Worm (Caenorhabditis elegans): ENCODE measurements around the gene oct-2.

The oct-2 gene

DNA sequence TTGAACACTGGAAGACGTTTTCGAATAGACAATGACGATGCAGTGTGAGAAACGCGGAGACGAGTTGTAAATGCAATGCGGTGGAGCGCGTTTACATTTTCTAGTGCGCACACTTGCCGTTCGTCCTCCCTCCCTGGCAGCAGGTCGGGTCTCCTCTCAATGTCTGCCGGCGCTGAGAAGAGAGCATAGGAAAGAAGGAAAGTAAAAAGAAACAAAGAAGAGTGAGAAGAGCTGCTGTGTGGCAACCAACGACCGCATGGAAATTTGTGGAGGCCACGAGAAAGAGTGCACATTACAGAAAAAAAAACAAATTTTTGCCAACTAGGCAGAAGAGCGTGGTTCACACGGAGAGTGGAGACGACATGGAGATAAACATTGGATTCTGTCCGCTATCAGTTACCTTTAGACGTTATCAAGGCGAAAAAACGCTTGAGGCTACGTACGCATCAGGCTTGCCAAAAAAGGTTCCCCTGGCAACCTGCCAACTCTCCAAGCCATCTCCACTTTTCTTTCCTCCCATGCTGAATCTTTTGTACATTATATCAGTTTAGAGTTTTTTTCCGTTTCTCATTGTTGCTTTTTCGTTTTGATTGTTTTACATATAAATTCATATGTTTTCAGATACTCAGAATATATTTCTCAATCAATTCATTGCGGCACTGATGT lies 46.5 kb upstream of the oct-2 start, which contains the start of the genes snrp-40.1 and F08G12.3 (continued):
- no peak for TF ChIP-seq bed-1 (GFP tag; IDR thresholded peaks at IDR 0.05)
- peak; percentile 91 for TF ChIP-seq mcd-1 (GFP tag; IDR thresholded peaks at IDR 0.05)
- no peak for TF ChIP-seq K11D2.4 (GFP tag; IDR thresholded peaks at IDR 0.05)
- 0 out of 2 replicates have a peak, but pooled peaks have one; percentile 57 for TF ChIP-seq nfyb-1 (GFP tag; IDR thresholded peaks at IDR 0.05)
- peak; percentile 98 for TF ChIP-seq zfh-2 (GFP tag; conservative IDR thresholded peaks at IDR 0.05)
- peak; percentile 60 for TF ChIP-seq ztf-18 (tag; optimal IDR thresholded peaks at IDR 0.05)
- TF ChIP-seq F33H1.4 (GFP tag; IDR thresholded peaks at IDR 0.05) = no peak
- TF ChIP-seq attf-3 (GFP tag; conservative IDR thresholded peaks at IDR 0.05) = no peak
- no peak for TF ChIP-seq hrde-1 (tag; optimal IDR thresholded peaks at IDR 0.05; ENCODE audit: borderline replicate concordance)

DNA sequence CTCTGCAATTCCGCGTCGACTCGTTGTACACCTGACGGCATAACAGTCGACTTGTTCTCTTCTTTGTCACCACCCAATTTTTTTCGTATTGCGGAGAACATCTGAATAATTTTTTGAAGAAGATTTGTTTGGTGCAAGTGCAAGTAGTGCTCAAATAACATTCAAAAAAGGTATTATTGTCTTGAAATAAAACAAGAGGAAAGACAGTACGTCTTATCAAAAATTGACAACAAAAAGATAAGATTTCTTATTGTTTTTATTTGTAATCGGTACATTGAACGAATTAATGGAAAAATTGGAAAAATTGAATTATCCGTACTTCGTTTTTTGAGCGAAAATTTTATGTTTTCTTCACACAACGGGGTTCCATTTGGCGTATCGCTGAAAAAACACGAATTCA lies 40.5 kb upstream of the oct-2 start, which contains the start of gene F08G12.1:
Gene F08G12.1 (minus strand): TSS at position 101 of the 400 bp plus-strand sequence.
- TF ChIP-seq sea-2 (GFP tag; IDR thresholded peaks at IDR 0.05) = no peak
- no peak for TF ChIP-seq pha-4 (tag; optimal IDR thresholded peaks at IDR 0.05)
- TF ChIP-seq K12H6.12 (tag; optimal IDR thresholded peaks at IDR 0.05) = no peak
- no peak for TF ChIP-seq ztf-26 (tag; optimal IDR thresholded peaks at IDR 0.05)
- TF ChIP-seq athp-1 (tag; optimal IDR thresholded peaks at IDR 0.05) = no peak
- TF ChIP-seq lin-40 (tag; optimal IDR thresholded peaks at IDR 0.05) = no peak
- TF ChIP-seq ztf-28 (GFP tag; IDR thresholded peaks at IDR 0.05) = no peak
- no peak for TF ChIP-seq lin-26 (GFP tag; IDR thresholded peaks at IDR 0.05)
- TF ChIP-seq Y56A3A.18 (GFP tag; IDR thresholded peaks at IDR 0.05) = no peak
- no peak for TF ChIP-seq lin-35 (GFP tag; optimal IDR thresholded peaks at IDR 0.05)
- no peak for TF ChIP-seq aptf-2 (GFP tag; conservative IDR thresholded peaks at IDR 0.05)
- no peak for TF ChIP-seq hsf-1 (GFP tag; IDR thresholded peaks at IDR 0.05)
- no peak for TF ChIP-seq nfya-1 (tag; optimal IDR thresholded peaks at IDR 0.05; ENCODE audit: borderline replicate concordance, insufficient read depth)
- TF ChIP-seq hmg-20 (GFP tag; IDR thresholded peaks at IDR 0.05) = no peak
- TF ChIP-seq mxl-1 (tag; optimal IDR thresholded peaks at IDR 0.05) = no peak
- TF ChIP-seq snpc-1.1 (tag; optimal IDR thresholded peaks at IDR 0.05; ENCODE audit: insufficient read depth) = no peak
- TF ChIP-seq lin-54 (GFP tag; optimal IDR thresholded peaks at IDR 0.05) = no peak
- no peak for TF ChIP-seq T26A5.8 (tag; optimal IDR thresholded peaks at IDR 0.05)

DNA sequence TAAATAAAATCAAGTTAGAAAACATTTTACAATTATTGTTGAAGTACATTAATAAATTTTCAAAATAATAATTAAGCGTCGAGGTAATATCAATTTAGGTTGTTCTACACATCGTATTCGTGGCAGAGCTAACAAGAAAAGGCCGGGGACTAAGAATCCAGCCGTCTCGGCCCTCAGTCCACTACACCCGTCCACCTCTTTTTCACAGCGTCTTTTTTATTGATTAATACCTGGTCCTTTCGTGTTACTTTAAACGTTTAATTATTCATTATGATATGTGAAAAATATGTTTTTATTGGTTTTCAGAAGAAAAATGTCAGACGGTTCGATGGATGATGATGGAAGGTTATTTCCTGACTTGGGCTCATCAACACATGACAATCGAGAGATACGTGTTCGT lies 39.2 kb upstream of the oct-2 start, which contains the start of gene vhl-1:
Gene vhl-1 (plus strand): TSS at position 301 of the 400 bp plus-strand sequence.
- TF ChIP-seq ccch-3 (GFP tag; optimal IDR thresholded peaks at IDR 0.05) (no peak), die-1 (tag; optimal IDR thresholded peaks at IDR 0.05) (no peak), ztf-28 (GFP tag; IDR thresholded peaks at IDR 0.05) (no peak), rpc-1 (optimal IDR thresholded peaks at IDR 0.05) (no peak), rpc-1 (tag; optimal IDR thresholded peaks at IDR 0.05) (no peak), hlh-12 (tag; optimal IDR thresholded peaks at IDR 0.05) (no peak), ztf-22 (GFP tag; optimal IDR thresholded peaks at IDR 0.05) (no peak), nfya-1 (tag; optimal IDR thresholded peaks at IDR 0.05; ENCODE audit: borderline replicate concordance, insufficient read depth) (no peak), zim-3 (tag; optimal IDR thresholded peaks at IDR 0.05) (no peak), attf-3 (GFP tag; conservative IDR thresholded peaks at IDR 0.05) (no peak), ekl-4 (GFP tag; IDR thresholded peaks at IDR 0.05) (no peak), ztf-25 (GFP tag; IDR thresholded peaks at IDR 0.05) (no peak), snpc-4 (GFP tag; optimal IDR thresholded peaks at IDR 0.05) (no peak), snpc-4 (tag; optimal IDR thresholded peaks at IDR 0.05) (no peak), F33H1.4 (GFP tag; IDR thresholded peaks at IDR 0.05) (no peak), C17E4.6 (GFP tag; IDR thresholded peaks at IDR 0.05) (no peak), ets-4 (GFP tag; optimal IDR thresholded peaks at IDR 0.05) (no peak), lin-35 (GFP tag; optimal IDR thresholded peaks at IDR 0.05) (no peak)
